Fruit fly (Drosophila melanogaster) whole organism, adult: Measurements from ENCODE around the gene CG43051.

Source experiments
- CG11617 ChIP-seq: fragments of 200-800 bp; sonication (Bioruptor generic); optimal IDR thresholded peaks from 2 replicates; lab custom pipeline; 2017; ENCODE audit warnings: mild to moderate bottlenecking, missing biosample characterization, missing genetic modification reagents, missing genetic modification characterization
- CG12768 ChIP-seq: fragments of 200-800 bp; sonication (Bioruptor generic); optimal IDR thresholded peaks from 2 replicates; lab custom pipeline; 2017; ENCODE audit warnings: missing biosample characterization, missing genetic modification characterization, mild to moderate bottlenecking, moderate library complexity, missing genetic modification reagents
- CG14711 ChIP-seq: fragments of 200-800 bp; sonication (Bioruptor generic); optimal IDR thresholded peaks from 2 replicates; lab custom pipeline; 2018; ENCODE audit warnings: missing biosample characterization, mild to moderate bottlenecking, missing genetic modification characterization, moderate library complexity
- CG1620 ChIP-seq: fragments of 200-800 bp; sonication (Bioruptor generic); optimal IDR thresholded peaks from 2 replicates; lab custom pipeline; 2016; ENCODE audit warnings: missing biosample characterization, missing genetic modification characterization
- CG33017 ChIP-seq: fragments of 200-800 bp; sonication (Bioruptor generic); optimal IDR thresholded peaks from 2 replicates; lab custom pipeline; 2018; ENCODE audit warnings: missing biosample characterization, mild to moderate bottlenecking, missing genetic modification characterization, moderate library complexity
- CG5204 ChIP-seq: fragments of 200-800 bp; sonication (Bioruptor generic); optimal IDR thresholded peaks from 2 replicates; lab custom pipeline; 2016; ENCODE audit warnings: missing biosample characterization, missing genetic modification characterization
- CG7045 ChIP-seq: fragments of 200-800 bp; sonication (Bioruptor generic); optimal IDR thresholded peaks from 2 replicates; lab custom pipeline; 2017; ENCODE audit warnings: missing biosample characterization, mild to moderate bottlenecking, missing genetic modification characterization
- CG7101 ChIP-seq: fragments of 200-800 bp; sonication (Bioruptor generic); optimal IDR thresholded peaks from 2 replicates; lab custom pipeline; 2018; ENCODE audit warnings: missing biosample characterization, mild to moderate bottlenecking, missing genetic modification characterization, moderate library complexity
- Clk ChIP-seq: fragments of 200-800 bp; sonication (Bioruptor generic); optimal IDR thresholded peaks from 2 replicates; lab custom pipeline; 2017; ENCODE audit warnings: missing biosample characterization, missing genetic modification characterization
- Crg-1 ChIP-seq: fragments of 200-800 bp; sonication (Bioruptor generic); optimal IDR thresholded peaks from 2 replicates; lab custom pipeline; 2016; ENCODE audit warnings: missing biosample characterization, missing genetic modification characterization
- Hr96 ChIP-seq: fragments of 200-800 bp; sonication (Bioruptor generic); optimal IDR thresholded peaks from 2 replicates; lab custom pipeline; 2016; ENCODE audit warnings: missing biosample characterization, missing genetic modification characterization
- Mnt ChIP-seq: fragments of 200-800 bp; sonication (Bioruptor generic); optimal IDR thresholded peaks from 2 replicates; lab custom pipeline; 2016; ENCODE audit warnings: missing biosample characterization, mild to moderate bottlenecking, missing genetic modification characterization
- bab1 ChIP-seq: fragments of 200-800 bp; sonication (Bioruptor generic); optimal IDR thresholded peaks from 3 replicates; lab custom pipeline; 2019; ENCODE audit warnings: missing biosample characterization, mild to moderate bottlenecking, missing genetic modification characterization, moderate library complexity
- cic ChIP-seq: fragments of 200-800 bp; sonication (Bioruptor generic); optimal IDR thresholded peaks from 2 replicates; lab custom pipeline; 2017; ENCODE audit warnings: missing biosample characterization, mild to moderate bottlenecking, missing genetic modification characterization, moderate library complexity
- cnc ChIP-seq, 2 experiments: fragments of >200 bp; optimal IDR thresholded peaks; 2 replicates each; lab custom pipeline; 2017
- kay ChIP-seq: fragments of 200-800 bp; sonication (Bioruptor generic); peaks from one replicate; lab custom pipeline; 2016; ENCODE audit warnings: missing biosample characterization, missing genetic modification characterization, borderline replicate concordance
- ovo ChIP-seq: fragments of 200-800 bp; sonication (Bioruptor generic); optimal IDR thresholded peaks from 2 replicates; lab custom pipeline; 2016; ENCODE audit warnings: missing biosample characterization, missing genetic modification characterization
- pad ChIP-seq: fragments of 200-800 bp; sonication (Bioruptor generic); optimal IDR thresholded peaks from 3 replicates; lab custom pipeline; 2017; ENCODE audit warnings: missing biosample characterization, missing genetic modification characterization, mild to moderate bottlenecking, moderate library complexity, missing genetic modification reagents
- tj ChIP-seq: fragments of 200-800 bp; sonication (Bioruptor generic); optimal IDR thresholded peaks from 3 replicates; lab custom pipeline; 2017; ENCODE audit warnings: missing biosample characterization, mild to moderate bottlenecking, missing genetic modification characterization, moderate library complexity
- toe ChIP-seq: fragments of 200-800 bp; sonication (Bioruptor generic); optimal IDR thresholded peaks from 2 replicates; lab custom pipeline; 2016; ENCODE audit warnings: missing biosample characterization, missing genetic modification characterization

Gene CG43051

DNA sequence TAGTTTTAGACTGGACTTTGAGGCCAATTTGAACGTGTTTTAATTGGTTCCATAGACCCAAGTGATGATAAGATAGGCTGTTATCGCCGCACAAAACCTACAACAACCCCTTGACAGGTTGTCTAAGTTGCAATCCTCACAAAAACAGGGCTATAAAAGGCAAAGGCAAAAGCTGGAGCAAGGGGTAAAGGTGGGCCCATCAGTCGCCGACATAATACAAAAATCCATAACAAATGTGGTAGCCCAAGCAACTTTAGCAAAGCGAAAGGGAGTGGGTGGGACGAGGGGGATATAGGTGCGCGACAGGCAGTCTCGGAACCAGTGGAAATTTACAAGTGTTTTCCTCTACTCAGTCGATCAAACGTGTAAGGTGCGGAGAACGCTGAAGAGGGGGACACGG lies 43.7 kb upstream of the CG43051 start:
- TF ChIP-seq CG12768 (GFP tag; lab: Kevin White, UChicago) = peak; percentile 57
- no peak for TF ChIP-seq ovo (GFP tag; lab: Kevin White, UChicago)
- TF ChIP-seq CG7101 (tag; lab: Kevin White, UChicago) = no peak
- no peak for TF ChIP-seq toe (GFP tag; lab: Kevin White, UChicago)
- TF ChIP-seq cic (GFP tag; lab: Kevin White, UChicago) = peak; percentile 74
- no peak for TF ChIP-seq CG14711
- no peak for TF ChIP-seq kay
- no peak for TF ChIP-seq CG1620
- TF ChIP-seq Hr96 (GFP tag; lab: Kevin White, UChicago) = no peak
- no peak for TF ChIP-seq CG33017
- no peak for TF ChIP-seq CG11617 (GFP tag; lab: Kevin White, UChicago)
- TF ChIP-seq CG7045 = no peak
- TF ChIP-seq tj (GFP tag; lab: Kevin White, UChicago) = peak; percentile 43
- TF ChIP-seq Mnt (GFP tag; lab: Kevin White, UChicago) = peak; percentile 55
- TF ChIP-seq bab1 (GFP tag; lab: Kevin White, UChicago) = no peak

DNA sequence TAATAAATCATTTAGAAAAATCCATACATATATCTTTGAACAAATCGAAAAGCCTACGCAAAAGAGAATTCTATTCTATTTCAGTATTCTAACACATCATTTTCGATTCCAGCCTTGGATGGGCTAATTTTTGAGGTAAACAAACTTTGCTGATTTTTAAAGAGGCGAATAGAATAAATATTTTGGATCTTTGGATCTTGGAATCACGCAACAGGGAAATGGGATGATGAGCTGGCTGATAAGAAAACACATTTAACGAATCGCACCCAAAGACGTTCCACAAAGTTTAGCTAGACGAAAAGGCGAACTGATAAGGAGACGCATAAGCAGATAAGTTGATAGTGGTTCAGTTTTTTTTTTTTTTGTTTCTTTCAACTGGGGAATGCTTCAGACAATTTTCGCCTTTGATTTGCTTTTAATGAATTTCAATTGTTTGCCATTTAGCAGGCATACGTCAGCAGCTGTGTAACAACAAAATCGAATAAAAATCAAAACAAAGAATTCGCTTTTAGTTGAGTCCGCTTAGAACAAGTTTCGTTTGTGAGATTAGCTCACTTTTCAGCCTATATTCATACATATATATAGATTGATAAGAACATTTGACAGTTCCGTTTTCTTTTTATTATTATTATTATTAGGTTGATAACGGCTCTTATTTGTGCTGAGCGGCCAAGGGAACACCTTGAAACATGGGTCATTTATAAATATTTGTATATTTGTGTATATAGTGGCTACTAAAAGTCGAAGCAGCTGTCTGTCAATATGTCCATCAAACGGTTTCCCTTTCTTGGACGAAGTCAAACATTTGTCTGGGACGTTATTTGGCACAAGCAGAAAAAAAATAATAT lies 42.4 kb upstream of the CG43051 start:
- TF ChIP-seq CG1620 = no peak
- peak; percentile 29 for TF ChIP-seq kay
- peak; percentile 1 for TF ChIP-seq cic (GFP tag; lab: Kevin White, UChicago)

DNA sequence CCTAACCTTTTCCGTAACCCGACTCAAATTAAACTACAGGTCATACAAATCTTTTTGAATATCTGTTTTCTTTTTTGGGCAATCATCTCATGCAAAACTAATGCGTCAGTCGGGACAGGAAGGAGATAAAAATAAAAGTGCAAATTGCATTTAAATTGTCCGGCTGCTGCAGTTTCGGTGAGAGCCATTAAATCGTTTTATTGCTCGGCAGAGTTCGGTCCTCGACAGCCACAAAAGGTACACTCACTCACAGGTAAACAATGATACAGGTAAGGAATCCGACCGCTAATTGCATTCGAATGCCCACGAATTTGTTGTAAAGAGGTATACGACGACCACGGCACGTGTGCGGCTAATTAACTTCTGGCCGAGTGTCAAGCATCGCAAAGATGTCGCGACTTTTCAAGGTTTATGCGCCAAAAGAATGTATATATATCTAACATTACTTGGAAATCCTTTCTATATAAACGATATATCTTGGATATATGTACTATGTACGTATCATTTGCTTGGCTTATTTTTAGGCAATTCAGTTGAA lies 41.2 kb upstream of the CG43051 start:
- TF ChIP-seq CG7045 (no peak), CG11617 (GFP tag; lab: Kevin White, UChicago) (no peak), pad (GFP tag; lab: Kevin White, UChicago) (no peak), CG14711 (no peak), CG33017 (no peak), Crg-1 (GFP tag; lab: Kevin White, UChicago) (no peak), cnc (optimal IDR thresholded peaks at IDR 0.05; lab: Kevin White, UChicago) (no peak), cic (GFP tag; lab: Kevin White, UChicago) (no peak), Clk (GFP tag; lab: Kevin White, UChicago) (no peak), ovo (GFP tag; lab: Kevin White, UChicago) (no peak), Hr96 (GFP tag; lab: Kevin White, UChicago) (no peak), bab1 (GFP tag; lab: Kevin White, UChicago) (no peak), CG12768 (GFP tag; lab: Kevin White, UChicago) (no peak), CG5204 (no peak), kay (no peak), Mnt (GFP tag; lab: Kevin White, UChicago) (no peak)

DNA sequence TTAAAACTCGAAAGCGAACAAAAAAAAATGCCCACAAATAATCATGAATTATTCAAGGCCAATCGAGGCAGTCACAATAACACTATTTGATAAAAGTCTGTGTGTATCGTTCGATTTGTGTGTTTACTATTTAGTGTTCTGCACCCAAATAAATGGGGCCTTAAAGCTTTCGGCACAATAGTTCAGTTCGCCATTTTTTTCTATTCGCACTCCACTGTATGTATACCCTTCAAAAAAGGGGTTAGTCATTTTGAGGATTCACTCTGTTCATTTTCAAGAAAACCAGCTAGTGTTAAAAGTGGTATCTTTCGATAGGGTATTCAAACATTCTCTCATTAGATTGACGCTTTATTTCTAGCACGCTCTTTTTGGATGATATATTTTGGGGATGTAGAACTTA lies 40.1 kb upstream of the CG43051 start:
- TF ChIP-seq CG1620 (no peak), CG7101 (tag; lab: Kevin White, UChicago) (peak; percentile 12), CG5204 (no peak), CG11617 (GFP tag; lab: Kevin White, UChicago) (no peak), CG33017 (peak; percentile 33), pad (GFP tag; lab: Kevin White, UChicago) (no peak), Mnt (GFP tag; lab: Kevin White, UChicago) (no peak), cnc (optimal IDR thresholded peaks at IDR 0.05; lab: Kevin White, UChicago) (no peak), bab1 (GFP tag; lab: Kevin White, UChicago) (no peak), Hr96 (GFP tag; lab: Kevin White, UChicago) (no peak), toe (GFP tag; lab: Kevin White, UChicago) (no peak), tj (GFP tag; lab: Kevin White, UChicago) (peak; percentile 19), cic (GFP tag; lab: Kevin White, UChicago) (peak; percentile 17), CG14711 (peak; percentile 13)

DNA sequence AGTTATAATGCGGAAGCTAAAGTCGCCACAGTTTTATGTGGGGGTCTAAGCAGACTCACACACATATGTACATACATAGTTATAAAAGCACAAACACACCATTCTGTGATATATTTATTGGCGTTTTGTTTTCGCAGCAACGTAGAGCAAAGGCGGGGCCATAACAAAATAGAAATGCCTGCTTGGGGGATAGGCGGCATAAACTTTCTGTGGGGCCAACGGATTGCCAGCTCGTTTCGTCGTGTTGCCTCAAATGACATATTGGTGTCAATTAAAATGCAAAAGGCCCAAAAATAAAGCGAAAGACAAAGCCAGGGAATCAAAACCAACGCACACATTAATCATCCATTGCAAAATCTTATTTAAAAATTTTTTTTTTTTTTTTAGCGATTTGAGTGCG lies 38.9 kb upstream of the CG43051 start:
- TF ChIP-seq CG12768 (GFP tag; lab: Kevin White, UChicago) (no peak), Mnt (GFP tag; lab: Kevin White, UChicago) (no peak), kay (no peak), Hr96 (GFP tag; lab: Kevin White, UChicago) (no peak), CG11617 (GFP tag; lab: Kevin White, UChicago) (no peak), CG33017 (no peak), Crg-1 (GFP tag; lab: Kevin White, UChicago) (no peak), cnc (optimal IDR thresholded peaks at IDR 0.05; lab: Kevin White, UChicago) (no peak), CG1620 (no peak), CG14711 (no peak), pad (GFP tag; lab: Kevin White, UChicago) (no peak), toe (GFP tag; lab: Kevin White, UChicago) (no peak), tj (GFP tag; lab: Kevin White, UChicago) (no peak), CG7045 (no peak), CG5204 (no peak)

DNA sequence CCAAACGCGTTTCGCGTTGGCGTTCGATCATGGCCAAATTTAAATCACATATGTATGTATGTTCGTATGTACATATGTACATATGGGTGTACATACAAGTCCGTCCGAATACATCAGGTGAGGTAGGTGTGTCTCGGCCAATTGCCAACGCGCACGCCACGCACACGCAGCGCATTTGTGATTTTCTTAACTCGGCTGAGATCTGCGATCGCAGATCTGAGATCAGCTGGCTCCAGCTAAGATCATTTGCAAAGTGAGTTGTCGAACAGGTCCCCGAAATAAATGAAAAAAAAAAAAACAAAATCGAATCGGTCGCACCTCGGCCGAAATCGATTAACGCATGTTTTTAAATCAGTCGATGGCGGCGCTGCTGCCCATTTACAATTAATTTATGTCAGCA lies 38.5 kb upstream of the CG43051 start:
- TF ChIP-seq CG5204 = no peak
- TF ChIP-seq CG1620 = no peak
- no peak for TF ChIP-seq toe (GFP tag; lab: Kevin White, UChicago)
- no peak for TF ChIP-seq Clk (GFP tag; lab: Kevin White, UChicago)
- no peak for TF ChIP-seq ovo (GFP tag; lab: Kevin White, UChicago)
- no peak for TF ChIP-seq CG7101 (tag; lab: Kevin White, UChicago)
- TF ChIP-seq CG7045 = no peak
- no peak for TF ChIP-seq CG14711
- TF ChIP-seq pad (GFP tag; lab: Kevin White, UChicago) = no peak
- no peak for TF ChIP-seq cic (GFP tag; lab: Kevin White, UChicago)
- TF ChIP-seq cnc (optimal IDR thresholded peaks at IDR 0.05; lab: Kevin White, UChicago) = no peak
- TF ChIP-seq tj (GFP tag; lab: Kevin White, UChicago) = no peak
- no peak for TF ChIP-seq CG12768 (GFP tag; lab: Kevin White, UChicago)
- no peak for TF ChIP-seq bab1 (GFP tag; lab: Kevin White, UChicago)
- no peak for TF ChIP-seq kay
- no peak for TF ChIP-seq Crg-1 (GFP tag; lab: Kevin White, UChicago)
- TF ChIP-seq Hr96 (GFP tag; lab: Kevin White, UChicago) = no peak
- no peak for TF ChIP-seq CG33017
